Fruit fly (Drosophila melanogaster): Measurements from ENCODE around the gene Prx1.

The Prx1 gene

dm6 chr3L:15223761-15224160, 16.1 kb downstream of the Prx1 start:
- TF ChIP-seq CG12768 (GFP tag; optimal IDR thresholded peaks at IDR 0.05) = no peak
- TF ChIP-seq ovo (GFP tag; optimal IDR thresholded peaks at IDR 0.05) = no peak
- TF ChIP-seq CG7045 (GFP tag; optimal IDR thresholded peaks at IDR 0.05) = no peak
- TF ChIP-seq Clk (GFP tag; optimal IDR thresholded peaks at IDR 0.05) = no peak
- no peak for TF ChIP-seq tj (GFP tag; optimal IDR thresholded peaks at IDR 0.05)
- no peak for TF ChIP-seq Mnt (GFP tag; optimal IDR thresholded peaks at IDR 0.05)
- no peak for TF ChIP-seq CG7101 (tag; optimal IDR thresholded peaks at IDR 0.05)
- no peak for TF ChIP-seq pad (GFP tag; optimal IDR thresholded peaks at IDR 0.05)
- TF ChIP-seq Hr96 (GFP tag; optimal IDR thresholded peaks at IDR 0.05) = no peak
- no peak for TF ChIP-seq bab1 (GFP tag; optimal IDR thresholded peaks at IDR 0.05)
- TF ChIP-seq cic (GFP tag; optimal IDR thresholded peaks at IDR 0.05) = no peak
- no peak for TF ChIP-seq CG33017 (tag; optimal IDR thresholded peaks at IDR 0.05)
- no peak for TF ChIP-seq CG11617 (GFP tag; optimal IDR thresholded peaks at IDR 0.05)
- no peak for TF ChIP-seq toe (GFP tag; optimal IDR thresholded peaks at IDR 0.05)
- no peak for TF ChIP-seq CG1620 (GFP tag; optimal IDR thresholded peaks at IDR 0.05)
- TF ChIP-seq Crg-1 (GFP tag; optimal IDR thresholded peaks at IDR 0.05) = no peak
- no peak for TF ChIP-seq cnc (optimal IDR thresholded peaks at IDR 0.05)
- no peak for TF ChIP-seq CG5204 (GFP tag; optimal IDR thresholded peaks at IDR 0.05)
- TF ChIP-seq kay (GFP tag; ENCODE audit: borderline replicate concordance) = no peak
- no peak for TF ChIP-seq CG14711 (tag; optimal IDR thresholded peaks at IDR 0.05)

dm6 chr3L:15224631-15225030, 17.0 kb downstream of the Prx1 start:
- TF ChIP-seq CG11617 (GFP tag; optimal IDR thresholded peaks at IDR 0.05) (no peak), bab1 (GFP tag; optimal IDR thresholded peaks at IDR 0.05) (no peak)

dm6 chr3L:15225689-15226088, 18.0 kb downstream of the Prx1 start:
- TF ChIP-seq bab1 (GFP tag; optimal IDR thresholded peaks at IDR 0.05) (no peak), ovo (GFP tag; optimal IDR thresholded peaks at IDR 0.05) (no peak), CG11617 (GFP tag; optimal IDR thresholded peaks at IDR 0.05) (no peak), CG1620 (GFP tag; optimal IDR thresholded peaks at IDR 0.05) (no peak), toe (GFP tag; optimal IDR thresholded peaks at IDR 0.05) (no peak), CG5204 (GFP tag; optimal IDR thresholded peaks at IDR 0.05) (no peak), Clk (GFP tag; optimal IDR thresholded peaks at IDR 0.05) (no peak), cic (GFP tag; optimal IDR thresholded peaks at IDR 0.05) (no peak), Crg-1 (GFP tag; optimal IDR thresholded peaks at IDR 0.05) (no peak)

dm6 chr3L:15226608-15227007, 19.0 kb downstream of the Prx1 start:
- TF ChIP-seq cic (GFP tag; optimal IDR thresholded peaks at IDR 0.05) (no peak), ovo (GFP tag; optimal IDR thresholded peaks at IDR 0.05) (no peak), Hr96 (GFP tag; optimal IDR thresholded peaks at IDR 0.05) (no peak), CG7101 (tag; optimal IDR thresholded peaks at IDR 0.05) (no peak), bab1 (GFP tag; optimal IDR thresholded peaks at IDR 0.05) (no peak), Clk (GFP tag; optimal IDR thresholded peaks at IDR 0.05) (no peak), CG33017 (tag; optimal IDR thresholded peaks at IDR 0.05) (no peak), tj (GFP tag; optimal IDR thresholded peaks at IDR 0.05) (no peak), CG11617 (GFP tag; optimal IDR thresholded peaks at IDR 0.05) (no peak), CG14711 (tag; optimal IDR thresholded peaks at IDR 0.05) (no peak), toe (GFP tag; optimal IDR thresholded peaks at IDR 0.05) (no peak), kay (GFP tag; ENCODE audit: borderline replicate concordance) (no peak), cnc (optimal IDR thresholded peaks at IDR 0.05) (no peak), CG7045 (GFP tag; optimal IDR thresholded peaks at IDR 0.05) (no peak)

- TF ChIP-seq CG5204 (GFP tag; optimal IDR thresholded peaks at IDR 0.05) (no peak), kay (GFP tag; ENCODE audit: borderline replicate concordance) (no peak), CG14711 (tag; optimal IDR thresholded peaks at IDR 0.05) (no peak), CG33017 (tag; optimal IDR thresholded peaks at IDR 0.05) (no peak), bab1 (GFP tag; optimal IDR thresholded peaks at IDR 0.05) (no peak), CG11617 (GFP tag; optimal IDR thresholded peaks at IDR 0.05) (no peak), CG1620 (GFP tag; optimal IDR thresholded peaks at IDR 0.05) (no peak), Hr96 (GFP tag; optimal IDR thresholded peaks at IDR 0.05) (no peak), pad (GFP tag; optimal IDR thresholded peaks at IDR 0.05) (no peak), cic (GFP tag; optimal IDR thresholded peaks at IDR 0.05) (no peak), Mnt (GFP tag; optimal IDR thresholded peaks at IDR 0.05) (no peak), CG7045 (GFP tag; optimal IDR thresholded peaks at IDR 0.05) (no peak), Crg-1 (GFP tag; optimal IDR thresholded peaks at IDR 0.05) (no peak), cnc (optimal IDR thresholded peaks at IDR 0.05) (no peak), CG12768 (GFP tag; optimal IDR thresholded peaks at IDR 0.05) (no peak), toe (GFP tag; optimal IDR thresholded peaks at IDR 0.05) (no peak), ovo (GFP tag; optimal IDR thresholded peaks at IDR 0.05) (no peak), tj (GFP tag; optimal IDR thresholded peaks at IDR 0.05) (no peak), CG7101 (tag; optimal IDR thresholded peaks at IDR 0.05) (no peak), Clk (GFP tag; optimal IDR thresholded peaks at IDR 0.05) (no peak)
These were observed 20.0 kb downstream of the Prx1 start for dm6 chr3L:15227533-15228124.

dm6 chr3L:15229447-15229846, 21.8 kb downstream of the Prx1 start:
- TF ChIP-seq CG11617 (GFP tag; optimal IDR thresholded peaks at IDR 0.05) (no peak), Hr96 (GFP tag; optimal IDR thresholded peaks at IDR 0.05) (no peak), pad (GFP tag; optimal IDR thresholded peaks at IDR 0.05) (no peak), cic (GFP tag; optimal IDR thresholded peaks at IDR 0.05) (no peak), Clk (GFP tag; optimal IDR thresholded peaks at IDR 0.05) (no peak), CG12768 (GFP tag; optimal IDR thresholded peaks at IDR 0.05) (no peak), CG14711 (tag; optimal IDR thresholded peaks at IDR 0.05) (no peak)

All from whole organism, adult.